Worm (Caenorhabditis elegans) whole organism, young adult: ENCODE results near the gene R02E4.2.

Experiments used
- B0035.1 ChIP-seq: sonication (generic microtip); optimal IDR thresholded peaks from 2 replicates; lab custom pipeline; 2016; ENCODE audit warnings: missing genetic modification characterization, mild to moderate bottlenecking, missing compliant biosample characterization, missing genotype, missing genetic modification reagents
- ekl-4 ChIP-seq: fragments of 200-800 bp; sonication (Bioruptor generic); IDR thresholded peaks from 2 replicates; pipeline ENCODE4 v1.3.6; 2022; ENCODE audit warnings: missing genetic modification reagents, missing genetic modification characterization, missing compliant biosample characterization
- ets-4 ChIP-seq: fragments of 200-800 bp; sonication (Bioruptor generic); optimal IDR thresholded peaks from 2 replicates; lab custom pipeline; 2018; ENCODE audit warnings: mild to moderate bottlenecking, missing genetic modification characterization, missing compliant biosample characterization
- hsf-1 ChIP-seq: fragments of 200-800 bp; sonication (Bioruptor generic); IDR thresholded peaks from 2 replicates; pipeline ENCODE4 v1.3.6; 2022; ENCODE audit warnings: missing genetic modification reagents, missing genetic modification characterization, missing compliant biosample characterization
- nhr-27 ChIP-seq: fragments of 200-800 bp; sonication (Bioruptor generic); optimal IDR thresholded peaks from 2 replicates; lab custom pipeline; 2018; ENCODE audit warnings: mild to moderate bottlenecking, missing genetic modification characterization, moderate library complexity, missing compliant biosample characterization
- nhr-90 ChIP-seq: sonication (generic microtip); optimal IDR thresholded peaks from 2 replicates; lab custom pipeline; 2016; ENCODE audit warnings: missing genotype, mild to moderate bottlenecking, missing genetic modification characterization, missing compliant biosample characterization
- snpc-4 ChIP-seq, 5 experiments: fragments of 150-350 bp in 1 of 5; sonication (generic microtip) in 4 of 5; optimal IDR thresholded peaks; 2 replicates each; lab custom pipeline; 2014 to 2018; ENCODE audit warnings: missing genetic modification characterization in 5 of 5, missing biosample characterization in 3 of 5, antibody characterized with exemption in 2 of 5, mild to moderate bottlenecking in 2 of 5, missing compliant biosample characterization in 2 of 5, missing genotype in 2 of 5, moderate library complexity in 2 of 5, missing genetic modification reagents in 1 of 5
- somi-1 ChIP-seq: fragments of 200-800 bp; sonication (Bioruptor generic); optimal IDR thresholded peaks from 2 replicates; lab custom pipeline; 2018; ENCODE audit warnings: mild to moderate bottlenecking, missing genetic modification characterization, missing compliant biosample characterization

ce11 chrX:4109970-4110369 is 2.7 kb downstream of the R02E4.2 start:
- TF ChIP-seq nhr-90 (tag; lab: Kevin White, UChicago) (no peak), nhr-27 (tag; lab: Kevin White, UChicago) (no peak), snpc-4 (GFP tag; optimal IDR thresholded peaks at IDR 0.05; lab: Kevin White, UChicago) (no peak), snpc-4 (tag; optimal IDR thresholded peaks at IDR 0.05; lab: Kevin White, UChicago) (no peak), ets-4 (GFP tag; lab: Kevin White, UChicago) (no peak), B0035.1 (no peak), somi-1 (GFP tag; lab: Kevin White, UChicago) (no peak), ekl-4 (no peak), hsf-1 (no peak)
